Worm (Caenorhabditis elegans) whole organism, mixed stage, embryonic: ENCODE data around the gene C03H5.3.

ENCODE experiments used
- M03D4.4 ChIP-seq: sonication (generic microtip); optimal IDR thresholded peaks from 2 replicates; lab custom pipeline; 2017; ENCODE audit warnings: mild to moderate bottlenecking, missing genetic modification characterization, missing compliant biosample characterization
- bed-3 ChIP-seq: fragments of 200-800 bp; sonication (Bioruptor generic); optimal IDR thresholded peaks from 3 replicates; lab custom pipeline; 2018; ENCODE audit warnings: mild to moderate bottlenecking, missing genetic modification characterization, moderate library complexity, missing compliant biosample characterization
- blmp-1 ChIP-seq: fragments of 150-350 bp; optimal IDR thresholded peaks from 2 replicates; lab custom pipeline; 2014; ENCODE audit warnings: missing biosample characterization, missing genetic modification characterization
- ceh-39 ChIP-seq: fragments of 150-350 bp; optimal IDR thresholded peaks from 2 replicates; lab custom pipeline; 2014; ENCODE audit warnings: missing biosample characterization, missing genetic modification characterization
- ceh-43 ChIP-seq: fragments of 200-800 bp; sonication (Bioruptor generic); optimal IDR thresholded peaks from 2 replicates; lab custom pipeline; 2018; ENCODE audit warnings: mild to moderate bottlenecking, missing genetic modification characterization, moderate library complexity, missing compliant biosample characterization
- ceh-83 ChIP-seq: fragments of 200-800 bp; sonication (Bioruptor generic); optimal IDR thresholded peaks from 2 replicates; lab custom pipeline; 2018; ENCODE audit warnings: mild to moderate bottlenecking, missing genetic modification characterization, missing compliant biosample characterization
- ces-1 ChIP-seq: fragments of 150-350 bp; optimal IDR thresholded peaks from 2 replicates; lab custom pipeline; 2014; ENCODE audit warnings: missing biosample characterization, missing genetic modification reagents, missing genetic modification characterization
- cnd-1 ChIP-seq: fragments of 200-800 bp; sonication (Bioruptor generic); optimal IDR thresholded peaks from 2 replicates; lab custom pipeline; 2018; ENCODE audit warnings: mild to moderate bottlenecking, missing genetic modification characterization, missing compliant biosample characterization
- drap-1 ChIP-seq: fragments of 200-800 bp; sonication (Bioruptor generic); optimal IDR thresholded peaks from 3 replicates; lab custom pipeline; 2018; ENCODE audit warnings: mild to moderate bottlenecking, missing genetic modification characterization, missing compliant biosample characterization
- elt-3 ChIP-seq: fragments of 150-350 bp; optimal IDR thresholded peaks from 2 replicates; lab custom pipeline; 2014; ENCODE audit warnings: missing biosample characterization, missing genetic modification characterization
- flh-1 ChIP-seq: fragments of 200-800 bp; sonication (Bioruptor generic); optimal IDR thresholded peaks from 2 replicates; lab custom pipeline; 2018; ENCODE audit warnings: mild to moderate bottlenecking, missing genetic modification characterization, moderate library complexity, missing compliant biosample characterization
- ham-2 ChIP-seq: fragments of 200-800 bp; sonication (Bioruptor generic); optimal IDR thresholded peaks from 2 replicates; lab custom pipeline; 2018; ENCODE audit warnings: mild to moderate bottlenecking, missing genetic modification characterization, missing compliant biosample characterization
- hlh-1 ChIP-seq: fragments of 150-350 bp; optimal IDR thresholded peaks from 2 replicates; lab custom pipeline; 2014; ENCODE audit warnings: missing biosample characterization, missing genetic modification reagents, missing genetic modification characterization
- lin-13 ChIP-seq: fragments of 150-350 bp; optimal IDR thresholded peaks from 2 replicates; lab custom pipeline; 2014; ENCODE audit warnings: missing biosample characterization, missing genetic modification characterization
- lin-32 ChIP-seq: fragments of 200-800 bp; sonication (Bioruptor generic); optimal IDR thresholded peaks from 2 replicates; lab custom pipeline; 2018; ENCODE audit warnings: mild to moderate bottlenecking, missing genetic modification characterization, missing compliant biosample characterization
- lsy-2 ChIP-seq: fragments of 150-350 bp; optimal IDR thresholded peaks from 2 replicates; lab custom pipeline; 2014; ENCODE audit warnings: missing biosample characterization, missing genetic modification characterization
- mep-1 ChIP-seq: fragments of 150-350 bp; optimal IDR thresholded peaks from 2 replicates; lab custom pipeline; 2017; ENCODE audit warnings: missing biosample characterization, missing genetic modification reagents, missing genetic modification characterization, inconsistent platforms
- mls-2 ChIP-seq: sonication (generic microtip); optimal IDR thresholded peaks from 2 replicates; lab custom pipeline; 2016; ENCODE audit warnings: mild to moderate bottlenecking, missing genetic modification characterization, moderate library complexity, missing compliant biosample characterization
- nhr-12 ChIP-seq: fragments of 150-350 bp; optimal IDR thresholded peaks from 2 replicates; lab custom pipeline; 2014; ENCODE audit warnings: missing biosample characterization, missing genetic modification characterization
- nhr-2 ChIP-seq: fragments of 150-350 bp; optimal IDR thresholded peaks from 2 replicates; lab custom pipeline; 2014; ENCODE audit warnings: missing biosample characterization, missing genetic modification characterization
- nhr-237 ChIP-seq: fragments of 150-350 bp; optimal IDR thresholded peaks from 2 replicates; lab custom pipeline; 2014; ENCODE audit warnings: missing biosample characterization, missing genetic modification characterization
- nhr-28 ChIP-seq: fragments of 150-350 bp; optimal IDR thresholded peaks from 2 replicates; lab custom pipeline; 2014; ENCODE audit warnings: missing biosample characterization, missing genetic modification characterization
- pha-4 ChIP-seq: fragments of 150-350 bp; optimal IDR thresholded peaks from 2 replicates; lab custom pipeline; 2018; ENCODE audit warnings: missing biosample characterization, missing genetic modification reagents, missing genetic modification characterization
- sem-2 ChIP-seq: fragments of 200-800 bp; sonication (Bioruptor generic); optimal IDR thresholded peaks from 2 replicates; lab custom pipeline; 2018; ENCODE audit warnings: mild to moderate bottlenecking, missing genetic modification characterization, missing compliant biosample characterization
- sptf-1 ChIP-seq: sonication (generic microtip); optimal IDR thresholded peaks from 2 replicates; lab custom pipeline; 2017; ENCODE audit warnings: mild to moderate bottlenecking, missing genetic modification characterization, moderate library complexity, missing compliant biosample characterization
- tbx-8 ChIP-seq: fragments of 200-800 bp; sonication (Bioruptor generic); optimal IDR thresholded peaks from 2 replicates; lab custom pipeline; 2018; ENCODE audit warnings: mild to moderate bottlenecking, missing genetic modification characterization, moderate library complexity, missing compliant biosample characterization
- unc-120 ChIP-seq: sonication (generic microtip); optimal IDR thresholded peaks from 2 replicates; lab custom pipeline; 2017; ENCODE audit warnings: missing genetic modification characterization, missing compliant biosample characterization; ENCODE audit not compliant: poor library complexity, severe bottlenecking
- unc-39 ChIP-seq: fragments of 150-350 bp; optimal IDR thresholded peaks from 2 replicates; lab custom pipeline; 2014; ENCODE audit warnings: missing biosample characterization, missing genetic modification characterization
- unc-62 ChIP-seq: fragments of 150-350 bp; optimal IDR thresholded peaks from 2 replicates; lab custom pipeline; 2014; ENCODE audit warnings: missing biosample characterization, missing genetic modification reagents, missing genetic modification characterization
- zip-8 ChIP-seq: fragments of 150-350 bp; optimal IDR thresholded peaks from 2 replicates; lab custom pipeline; 2014; ENCODE audit warnings: missing biosample characterization, missing genetic modification characterization
- ztf-11 ChIP-seq: fragments of 150-350 bp; optimal IDR thresholded peaks from 2 replicates; lab custom pipeline; 2014; ENCODE audit warnings: missing biosample characterization, missing genetic modification characterization

The C03H5.3 gene

DNA sequence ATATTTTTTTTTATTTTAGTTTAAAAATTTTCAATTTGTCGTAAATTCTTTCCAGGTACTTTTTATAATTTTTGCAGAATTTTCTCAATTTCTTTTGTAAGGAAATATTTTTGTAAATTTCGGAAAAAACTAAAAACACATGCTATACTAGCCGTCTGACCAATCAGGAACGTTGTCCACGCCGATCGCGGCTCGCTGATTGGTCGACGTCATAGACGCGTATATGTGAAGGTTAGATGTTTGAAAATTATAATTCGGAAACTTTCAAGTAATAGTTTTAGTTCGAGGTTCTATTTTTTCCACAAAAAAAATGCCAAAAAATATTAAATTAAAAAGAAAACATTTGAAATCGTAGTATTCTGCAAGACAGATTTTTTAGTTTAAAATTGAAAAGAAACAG is 13.7 kb upstream of the C03H5.3 start:
- no peak for TF ChIP-seq unc-120 (tag; lab: Kevin White, UChicago)
- TF ChIP-seq elt-3: no peak
- TF ChIP-seq ceh-83 (GFP tag; lab: Kevin White, UChicago): no peak
- no peak for TF ChIP-seq ztf-11 (tag; lab: Kevin White, UChicago)
- TF ChIP-seq nhr-237 (tag; lab: Kevin White, UChicago): no peak
- TF ChIP-seq zip-8: no peak
- no peak for TF ChIP-seq sptf-1 (tag; lab: Kevin White, UChicago)
- TF ChIP-seq nhr-2 (tag; lab: Kevin White, UChicago): no peak
- no peak for TF ChIP-seq drap-1 (GFP tag; lab: Kevin White, UChicago)
- TF ChIP-seq mls-2: no peak
- no peak for TF ChIP-seq sem-2 (GFP tag; lab: Kevin White, UChicago)
- no peak for TF ChIP-seq mep-1 (tag; lab: Kevin White, UChicago)
- TF ChIP-seq pha-4 (tag; lab: Kevin White, UChicago): no peak
- no peak for TF ChIP-seq unc-62 (GFP tag; lab: Kevin White, UChicago)
- TF ChIP-seq flh-1 (GFP tag; lab: Kevin White, UChicago): no peak
- no peak for TF ChIP-seq nhr-12 (tag; lab: Kevin White, UChicago)
- TF ChIP-seq ceh-39 (tag; lab: Kevin White, UChicago): no peak
- no peak for TF ChIP-seq hlh-1 (tag; lab: Kevin White, UChicago)
- TF ChIP-seq bed-3 (GFP tag; lab: Kevin White, UChicago): no peak

- TF ChIP-seq ceh-39 (tag; lab: Kevin White, UChicago) (no peak), ham-2 (no peak), zip-8 (no peak), sptf-1 (tag; lab: Kevin White, UChicago) (no peak), unc-120 (tag; lab: Kevin White, UChicago) (no peak), nhr-28 (tag; lab: Kevin White, UChicago) (no peak), lsy-2 (tag; lab: Kevin White, UChicago) (no peak), M03D4.4 (tag; lab: Kevin White, UChicago) (no peak), lin-32 (no peak), blmp-1 (tag; lab: Kevin White, UChicago) (no peak), nhr-237 (tag; lab: Kevin White, UChicago) (no peak), bed-3 (GFP tag; lab: Kevin White, UChicago) (no peak), nhr-2 (tag; lab: Kevin White, UChicago) (no peak), sem-2 (GFP tag; lab: Kevin White, UChicago) (no peak), hlh-1 (tag; lab: Kevin White, UChicago) (no peak), unc-62 (GFP tag; lab: Kevin White, UChicago) (no peak), lin-13 (tag; lab: Kevin White, UChicago) (no peak)
- TF ChIP-seq, all 35 proteins: peak for 0
Observed at ce11 chrII:374950-375349, 10.9 kb upstream of the C03H5.3 start, which contains the start of gene C03H5.4. TSS of gene C03H5.4 (plus strand) at chrII:375250.

- TF ChIP-seq bed-3 (GFP tag; lab: Kevin White, UChicago) (no peak), unc-120 (tag; lab: Kevin White, UChicago) (no peak), drap-1 (GFP tag; lab: Kevin White, UChicago) (no peak), mls-2 (no peak), nhr-2 (tag; lab: Kevin White, UChicago) (no peak), elt-3 (no peak), ces-1 (GFP tag; lab: Kevin White, UChicago) (no peak), nhr-28 (tag; lab: Kevin White, UChicago) (no peak)
Observed at ce11 chrII:378351-378750, 7.5 kb upstream of the C03H5.3 start, which contains the start of gene C03H5.9. TSS of gene C03H5.9 (plus strand) at chrII:378651.

DNA sequence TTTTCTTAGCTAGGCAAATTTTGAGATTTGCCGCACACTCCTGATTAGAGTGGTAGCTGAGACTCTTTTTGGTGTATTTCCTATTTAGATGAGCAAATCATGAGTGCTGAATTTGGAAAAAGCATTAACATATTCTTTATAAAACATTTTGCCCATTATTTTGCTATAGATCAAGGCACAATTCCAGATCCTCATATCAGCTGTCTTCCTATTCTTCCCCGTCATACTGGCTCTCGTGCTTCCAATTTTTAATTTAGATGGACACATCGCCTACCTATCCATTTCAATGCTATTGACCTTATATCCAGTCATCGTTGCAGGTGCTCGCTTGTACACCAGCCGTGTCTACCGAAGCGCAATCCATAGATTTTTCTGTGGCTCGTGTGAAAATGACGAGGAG is 6.0 kb upstream of the C03H5.3 start, which contains the start of gene C03H5.7:
C03H5.7 (plus strand) TSS at position 301 of the 400 bp plus-strand sequence.
- TF ChIP-seq unc-39 (tag; lab: Kevin White, UChicago): no peak
- TF ChIP-seq, all 35 proteins: peak for 0

DNA sequence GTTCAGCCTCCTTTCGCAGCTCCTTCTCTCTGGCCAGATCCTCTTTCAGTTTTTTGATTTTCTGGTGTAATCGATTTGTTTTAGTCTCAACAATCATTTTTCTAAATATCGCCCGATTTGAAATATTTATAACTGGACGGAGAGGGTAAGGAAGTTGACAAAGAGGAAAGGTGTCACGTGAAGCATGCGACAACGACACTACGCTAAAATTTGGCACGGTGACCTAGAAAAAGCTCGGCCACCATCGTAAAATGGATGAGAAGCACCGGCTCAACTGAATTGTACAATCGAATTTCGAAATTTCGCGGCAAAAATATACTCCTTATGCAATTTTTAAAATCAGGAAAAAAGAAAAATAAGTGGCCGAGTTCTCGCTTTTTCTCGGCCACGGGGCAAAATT is 630 bp upstream of the C03H5.3 start, which contains the start of gene C03H5.5:
C03H5.5 (minus strand) TSS at position 101 of the 400 bp plus-strand sequence.
- TF ChIP-seq nhr-2 (tag; lab: Kevin White, UChicago): no peak
- no peak for TF ChIP-seq elt-3
- no peak for TF ChIP-seq lin-32
- no peak for TF ChIP-seq cnd-1 (tag; lab: Kevin White, UChicago)
- no peak for TF ChIP-seq lin-13 (tag; lab: Kevin White, UChicago)
- TF ChIP-seq zip-8: no peak
- TF ChIP-seq flh-1 (GFP tag; lab: Kevin White, UChicago): no peak
- TF ChIP-seq ceh-83 (GFP tag; lab: Kevin White, UChicago): no peak
- no peak for TF ChIP-seq tbx-8 (GFP tag; lab: Kevin White, UChicago)
- no peak for TF ChIP-seq mep-1 (tag; lab: Kevin White, UChicago)
- no peak for TF ChIP-seq ceh-43
- no peak for TF ChIP-seq blmp-1 (tag; lab: Kevin White, UChicago)
- no peak for TF ChIP-seq nhr-28 (tag; lab: Kevin White, UChicago)
- no peak for TF ChIP-seq unc-120 (tag; lab: Kevin White, UChicago)
- no peak for TF ChIP-seq drap-1 (GFP tag; lab: Kevin White, UChicago)
- TF ChIP-seq unc-39 (tag; lab: Kevin White, UChicago): no peak
